Worm (Caenorhabditis elegans) whole organism, L4 larva: ENCODE measurements around the gene sld-5.

Experiments
- ZK337.2 ChIP-seq: fragments of 200-800 bp; sonication (Bioruptor generic); IDR thresholded peaks from 2 replicates; pipeline ENCODE4 v1.3.6; 2022; ENCODE audit warnings: missing genetic modification reagents, missing genetic modification characterization, missing compliant biosample characterization
- aly-2 ChIP-seq: sonication (generic microtip); optimal IDR thresholded peaks from 2 replicates; lab custom pipeline; 2018; ENCODE audit warnings: missing biosample characterization, missing genetic modification characterization
- ctbp-1 ChIP-seq: fragments of 200-800 bp; sonication (Bioruptor generic); IDR thresholded peaks from 2 replicates; pipeline ENCODE4 v1.3.6; 2022; ENCODE audit warnings: missing genetic modification reagents, missing genetic modification characterization, missing compliant biosample characterization
- egl-27 ChIP-seq: sonication (generic microtip); optimal IDR thresholded peaks from 3 replicates; lab custom pipeline; 2017; ENCODE audit warnings: missing biosample characterization, missing genetic modification reagents, missing genetic modification characterization
- nhr-237 ChIP-seq: sonication (generic microtip); optimal IDR thresholded peaks from 2 replicates; lab custom pipeline; 2017; ENCODE audit warnings: missing biosample characterization, missing genetic modification characterization
- nhr-76 ChIP-seq: fragments of 150-350 bp; optimal IDR thresholded peaks from 2 replicates; lab custom pipeline; 2014; ENCODE audit warnings: missing biosample characterization, missing genetic modification characterization
- nhr-77 ChIP-seq: fragments of 150-350 bp; optimal IDR thresholded peaks from 2 replicates; lab custom pipeline; 2014; ENCODE audit warnings: missing biosample characterization, missing genetic modification characterization
- pha-4 ChIP-seq, 2 experiments: fragments of 150-350 bp in 1 of 2; fragments of 200-800 bp in 1 of 2; sonication (Bioruptor generic) in 1 of 2; IDR thresholded peaks in 1 of 2; optimal IDR thresholded peaks in 1 of 2; 2 replicates each; pipeline versions ENCODE4 v1.3.6 to Lab custom; 2014 to 2022; ENCODE audit warnings: missing genetic modification characterization in 2 of 2, missing genetic modification reagents in 2 of 2, missing biosample characterization in 1 of 2, missing compliant biosample characterization in 1 of 2
- ztf-11 ChIP-seq: fragments of 150-350 bp; optimal IDR thresholded peaks from 2 replicates; lab custom pipeline; 2014; ENCODE audit warnings: missing biosample characterization, missing genetic modification characterization

DNA sequence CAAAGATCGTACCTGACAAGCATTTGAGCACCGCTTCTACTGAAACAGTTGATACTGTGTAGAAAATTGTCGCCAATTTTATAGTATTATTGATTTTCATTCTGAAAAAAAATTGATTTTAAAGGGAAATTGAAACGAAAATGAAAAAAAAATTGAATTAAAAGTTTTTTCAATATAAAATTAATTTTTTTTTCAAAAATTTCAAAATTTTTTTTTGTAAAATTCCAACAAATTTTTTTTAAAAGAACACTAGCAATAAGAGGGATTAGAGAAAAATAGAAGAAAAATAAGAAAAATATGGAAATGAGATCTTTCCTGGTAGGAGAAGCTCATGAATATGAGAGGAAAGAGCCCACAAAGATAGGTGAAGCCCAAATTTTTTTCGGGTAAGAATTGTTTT is 22.3 kb downstream of the sld-5 start, which contains the start of gene Y113G7B.11:
- no peak for TF ChIP-seq nhr-77 (tag; lab: Kevin White, UChicago)
- TF ChIP-seq ctbp-1 (GFP tag; lab: Robert Waterston, UW), result no peak
- no peak for TF ChIP-seq ZK337.2 (GFP tag; lab: Robert Waterston, UW)
- no peak for TF ChIP-seq egl-27 (tag; lab: Kevin White, UChicago)
- TF ChIP-seq ztf-11 (tag; lab: Kevin White, UChicago), result no peak
- no peak for TF ChIP-seq pha-4 (GFP tag; IDR thresholded peaks at IDR 0.05; lab: Robert Waterston, UW)
- no peak for TF ChIP-seq pha-4 (tag; optimal IDR thresholded peaks at IDR 0.05; lab: Kevin White, UChicago)
- TF ChIP-seq aly-2 (tag; lab: Kevin White, UChicago), result no peak
- no peak for TF ChIP-seq nhr-237
- no peak for TF ChIP-seq nhr-76 (tag; lab: Kevin White, UChicago)
